Fruit fly (Drosophila melanogaster): ENCODE data around the gene CASK.

DNA sequence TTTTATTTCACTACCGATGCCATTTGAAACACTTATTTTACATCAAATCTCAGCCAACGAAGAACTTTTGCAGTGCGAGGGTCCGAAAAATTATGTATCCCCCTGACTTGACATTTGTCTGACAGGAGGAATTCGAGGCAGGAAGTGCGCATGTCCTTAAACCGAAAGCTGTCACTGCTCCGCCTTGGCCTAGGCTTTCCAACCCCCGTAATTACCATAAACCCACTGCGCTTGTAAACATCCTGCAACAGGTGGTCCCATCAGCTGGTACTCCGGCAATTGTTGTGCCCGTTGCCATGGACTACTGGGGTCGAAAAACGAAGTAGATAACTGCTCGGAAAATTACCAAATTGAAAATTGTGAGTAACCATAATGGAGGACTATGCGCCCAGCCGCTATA lies 46.7 kb downstream of the CASK start, which contains the start of the genes GABA-B-R2 and CG6800:
- TF ChIP-seq ash1 (GFP tag; optimal IDR thresholded peaks at IDR 0.05) (no peak), sug (tag; optimal IDR thresholded peaks at IDR 0.05) (no peak), CG6765 (GFP tag; optimal IDR thresholded peaks at IDR 0.05) (no peak), Myb (GFP tag; optimal IDR thresholded peaks at IDR 0.05) (no peak), disco-r (GFP tag; optimal IDR thresholded peaks at IDR 0.05) (no peak), Oli (tag; optimal IDR thresholded peaks at IDR 0.05) (no peak), Fer2 (tag; optimal IDR thresholded peaks at IDR 0.05) (no peak), hb (GFP tag; IDR thresholded peaks at IDR 0.05; ENCODE audit: partially characterized antibody) (no peak), NC2α (GFP tag; optimal IDR thresholded peaks at IDR 0.05) (no peak), mld (GFP tag; IDR thresholded peaks at IDR 0.05; ENCODE audit: partially characterized antibody) (no peak), CG3163 (GFP tag; optimal IDR thresholded peaks at IDR 0.05) (no peak), CG12299 (tag; optimal IDR thresholded peaks at IDR 0.05) (no peak), CG10267 (tag; optimal IDR thresholded peaks at IDR 0.05) (no peak)
